Worm (Caenorhabditis elegans): ENCODE measurements around the gene C40A11.6.

DNA sequence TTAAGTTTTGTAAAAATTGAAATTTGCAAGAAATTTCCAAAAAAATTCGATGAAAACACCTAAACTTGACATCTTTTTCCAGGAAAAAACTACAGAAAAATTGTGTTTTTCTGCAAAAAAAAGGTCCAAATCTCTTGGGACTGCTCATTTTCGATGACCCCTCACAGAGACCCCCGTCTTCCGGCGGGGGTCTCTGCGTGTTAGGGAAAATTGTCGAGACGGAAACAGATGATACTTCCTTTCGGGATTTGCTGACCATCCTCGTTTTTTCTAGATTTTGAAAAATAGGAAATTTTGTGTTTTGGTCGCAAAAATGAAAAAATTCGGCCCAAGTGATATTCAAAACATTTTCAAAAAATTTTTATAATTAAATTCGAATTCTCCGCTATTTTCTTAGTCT lies 45.9 kb upstream of the C40A11.6 start:
- TF ChIP-seq unc-62 (GFP tag; optimal IDR thresholded peaks at IDR 0.05), result no peak
- TF ChIP-seq nhr-76 (tag; optimal IDR thresholded peaks at IDR 0.05), result no peak
